Fruit fly (Drosophila melanogaster): ENCODE data around the gene Cp16.

DNA sequence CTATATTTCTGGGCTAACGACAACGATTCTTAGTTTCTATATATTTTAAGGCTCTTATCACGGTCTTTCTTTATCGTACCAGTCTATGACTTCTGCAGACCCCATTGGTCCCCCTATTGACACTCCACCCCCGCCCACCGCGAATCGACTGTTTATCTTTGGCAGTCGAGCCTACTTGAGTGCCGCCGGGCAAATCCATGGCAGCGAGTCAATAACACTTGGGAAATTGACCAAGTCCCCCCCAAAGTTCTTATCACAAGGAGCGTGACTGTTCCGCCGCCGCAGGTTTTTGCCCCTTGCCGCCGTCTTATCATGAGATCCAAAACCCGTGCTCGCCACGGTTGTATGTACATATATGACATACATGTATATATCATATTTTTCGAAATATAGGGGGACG lies 32.1 kb upstream of the Cp16 start:
- TF ChIP-seq CG8478 (optimal IDR thresholded peaks at IDR 0.05) (no peak), CTCF (optimal IDR thresholded peaks at IDR 0.05) (no peak)
